Worm (Caenorhabditis elegans): Measurements from ENCODE around the gene gln-5.
"Not testable (repeated sequence)": the region's sequence is repeated elsewhere in the genome, so short reads cannot be mapped to it uniquely, and the experiment has no call there.

gln-5 gene

ce11 chrIV:17273602-17274110 lies at the start of gene gln-5:
Gene gln-5 (minus strand): TSS chrIV:17273652.
- no peak for TF ChIP-seq unc-62 (GFP tag; optimal IDR thresholded peaks at IDR 0.05)

- no peak for TF ChIP-seq unc-62 (GFP tag; optimal IDR thresholded peaks at IDR 0.05)
Observed at ce11 chrIV:17320445-17320844, 47.0 kb upstream of the gln-5 start, which contains the start of gene C49C3.4. Gene C49C3.4 (plus strand): TSS chrIV:17320795.

DNA sequence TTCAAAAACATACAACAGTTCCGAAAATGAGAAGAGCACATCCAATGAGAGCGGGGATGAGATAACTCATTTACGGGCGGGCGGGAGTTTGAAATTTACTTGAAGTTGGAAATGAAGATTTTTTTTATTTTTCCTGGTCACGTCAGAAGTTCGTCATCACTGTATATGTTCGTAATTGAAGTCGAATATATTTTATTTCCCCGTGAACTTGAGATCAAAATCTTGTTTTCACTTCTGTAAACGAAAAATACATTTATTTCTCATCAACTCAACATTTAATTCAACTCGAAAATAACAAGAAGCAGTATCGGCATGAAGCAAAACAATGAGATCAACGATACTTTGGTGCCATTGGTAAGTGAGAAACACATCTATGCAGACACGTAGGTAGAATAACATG lies 42.9 kb upstream of the gln-5 start, which contains the start of gene C49C3.20:
Gene C49C3.20 (minus strand): TSS at position 101 of the 400 bp plus-strand sequence.
- TF ChIP-seq unc-62 (GFP tag; optimal IDR thresholded peaks at IDR 0.05): no peak

DNA sequence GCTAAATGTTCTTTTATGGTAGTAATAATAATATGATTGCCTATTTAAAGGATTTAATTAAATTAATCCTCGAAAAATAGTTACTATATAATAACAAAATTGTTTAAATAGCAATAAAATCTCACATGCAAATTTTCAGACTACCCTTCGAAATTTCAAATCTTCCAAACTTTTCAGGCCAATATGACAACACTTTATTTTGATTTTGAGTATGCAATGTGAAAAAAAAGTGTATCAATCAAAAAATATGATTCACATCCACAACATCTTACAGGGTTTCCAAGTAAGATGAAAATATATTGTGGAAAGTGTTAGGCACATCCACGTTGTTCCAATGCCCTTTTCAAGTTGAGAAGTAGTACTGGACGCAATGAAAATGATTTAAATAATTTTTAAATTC lies 38.4 kb upstream of the gln-5 start, which contains the start of gene snf-9:
Gene snf-9 (plus strand): TSS at position 301 of the 400 bp plus-strand sequence.
- no peak for TF ChIP-seq unc-62 (GFP tag; optimal IDR thresholded peaks at IDR 0.05)

DNA sequence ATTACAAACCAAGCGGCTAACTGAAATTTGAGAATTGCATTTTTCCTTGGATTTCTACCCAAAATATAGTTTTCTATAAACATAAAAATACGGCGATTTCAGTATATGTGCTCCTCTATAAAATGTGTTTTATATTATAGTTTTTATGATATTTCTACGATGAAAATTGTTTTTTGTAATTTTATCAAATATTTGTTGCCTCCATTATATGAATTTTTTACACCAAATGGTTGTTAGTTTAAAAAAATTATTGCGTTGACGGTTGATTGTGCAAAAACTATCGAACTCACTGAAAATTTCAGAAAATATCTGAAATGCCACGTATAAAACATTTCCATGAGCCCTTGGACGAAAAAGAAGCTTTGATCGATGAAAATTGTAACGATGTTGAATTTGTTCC lies 34.8 kb upstream of the gln-5 start, which contains the start of gene T28F3.9:
Gene T28F3.9 (plus strand): TSS at position 301 of the 400 bp plus-strand sequence.
- no peak for TF ChIP-seq unc-62 (GFP tag; optimal IDR thresholded peaks at IDR 0.05)

ce11 chrIV:17307223-17307622 lies 33.8 kb upstream of the gln-5 start, which contains the start of gene T28F3.8:
Gene T28F3.8 (minus strand): TSS chrIV:17307323.
- not testable (repeated sequence) for TF ChIP-seq unc-62 (GFP tag; optimal IDR thresholded peaks at IDR 0.05)

ce11 chrIV:17301933-17302332 lies 28.5 kb upstream of the gln-5 start, which contains the start of gene ifta-2:
Gene ifta-2 (minus strand): TSS chrIV:17302033.
- TF ChIP-seq unc-62 (GFP tag; optimal IDR thresholded peaks at IDR 0.05): no peak

ce11 chrIV:17294489-17294888 lies 21.0 kb upstream of the gln-5 start, which contains the start of gene T28F3.5:
Gene T28F3.5 (plus strand): TSS chrIV:17294789.
- TF ChIP-seq unc-62 (GFP tag; optimal IDR thresholded peaks at IDR 0.05): no peak

- no peak for TF ChIP-seq unc-62 (GFP tag; optimal IDR thresholded peaks at IDR 0.05)
Observed at ce11 chrIV:17293679-17294078, 20.2 kb upstream of the gln-5 start.

DNA sequence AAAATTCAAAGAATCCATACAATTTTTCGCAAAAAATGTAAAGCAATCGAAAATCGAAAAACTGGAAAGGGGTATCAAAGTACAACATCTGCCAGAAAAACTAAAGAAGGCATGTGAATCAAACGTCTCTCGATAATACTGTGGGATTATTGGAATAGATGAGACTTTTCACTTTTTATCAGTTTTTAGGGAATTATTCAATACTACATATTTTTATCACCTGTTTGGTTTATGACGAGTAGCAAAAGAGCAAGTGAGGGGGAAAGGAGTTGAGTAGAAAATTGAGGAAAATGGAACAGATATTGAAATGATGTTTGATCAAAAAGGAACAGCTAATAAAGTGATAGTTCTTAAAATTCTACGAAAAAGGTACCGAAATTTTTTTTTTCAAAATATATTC lies 19.6 kb upstream of the gln-5 start:
- TF ChIP-seq unc-62 (GFP tag; optimal IDR thresholded peaks at IDR 0.05): no peak

ce11 chrIV:17292350-17292749 lies 18.9 kb upstream of the gln-5 start:
- no peak for TF ChIP-seq unc-62 (GFP tag; optimal IDR thresholded peaks at IDR 0.05)

DNA sequence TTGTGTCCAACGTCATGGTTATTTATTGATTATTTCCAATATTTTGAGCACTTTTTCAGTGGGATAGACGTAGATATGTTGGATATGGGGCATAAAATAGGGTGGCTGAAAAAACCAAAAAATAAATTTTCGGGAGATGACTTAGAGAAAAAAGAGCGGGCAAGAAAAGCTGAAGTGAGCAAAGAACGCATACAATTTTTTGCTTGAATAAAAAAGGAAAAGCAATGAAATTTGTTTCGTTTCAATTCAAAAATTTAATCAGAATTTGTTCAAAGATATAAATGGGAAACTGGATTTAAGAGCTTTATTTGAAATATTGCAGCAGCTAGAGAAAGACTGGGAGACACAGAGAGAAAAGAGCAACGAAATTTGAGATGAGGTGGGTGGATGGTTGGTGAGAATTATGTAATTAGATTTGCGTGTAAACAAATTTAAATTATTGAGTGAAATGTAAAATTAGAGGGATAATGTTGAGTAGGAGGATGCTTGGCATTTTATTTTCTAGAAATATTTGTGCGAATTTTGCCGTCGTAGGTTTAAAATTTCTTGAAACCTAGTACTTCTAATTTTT lies 18.3 kb upstream of the gln-5 start, which contains the start of the genes T28F3.11 and slc-17.4:
Gene T28F3.11 (minus strand): TSS at position 51 of the 571 bp plus-strand sequence.
Gene slc-17.4 (minus strand): TSS at position 105 of the 571 bp plus-strand sequence.
- no peak for TF ChIP-seq unc-62 (GFP tag; optimal IDR thresholded peaks at IDR 0.05)

- TF ChIP-seq unc-62 (GFP tag; optimal IDR thresholded peaks at IDR 0.05): no peak
Observed at ce11 chrIV:17287908-17288675, 14.6 kb upstream of the gln-5 start, which contains the start of gene zipt-7.1. Gene zipt-7.1 (minus strand): TSS chrIV:17288139.

- no peak for TF ChIP-seq unc-62 (GFP tag; optimal IDR thresholded peaks at IDR 0.05)
Observed at ce11 chrIV:17285263-17285662, 11.8 kb upstream of the gln-5 start.

DNA sequence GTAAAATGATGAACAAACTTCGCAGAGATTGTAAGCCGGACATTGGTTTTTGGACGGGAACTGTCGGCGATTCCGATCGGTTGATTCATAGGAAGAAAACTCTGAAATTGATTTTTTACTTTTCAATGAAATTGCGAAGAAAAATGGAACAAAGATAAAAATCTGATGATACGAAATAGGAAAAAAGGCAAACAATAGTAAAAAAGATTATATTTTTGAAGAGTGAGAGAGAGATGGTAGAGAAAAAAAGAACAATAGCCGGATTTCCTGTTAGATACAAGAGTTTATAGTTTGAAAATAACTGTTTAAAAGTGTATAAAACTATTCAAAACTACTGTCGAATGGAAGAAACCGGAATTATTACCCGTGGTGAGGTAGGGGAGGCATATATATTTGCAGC lies 10.6 kb upstream of the gln-5 start, which contains the start of gene nra-1:
Gene nra-1 (minus strand): TSS at position 101 of the 400 bp plus-strand sequence.
- no peak for TF ChIP-seq unc-62 (GFP tag; optimal IDR thresholded peaks at IDR 0.05)

All from whole organism, dauer.